2 fruit fly cellular contexts compared by ENCODE assay signal in the genomic region with DNA sequence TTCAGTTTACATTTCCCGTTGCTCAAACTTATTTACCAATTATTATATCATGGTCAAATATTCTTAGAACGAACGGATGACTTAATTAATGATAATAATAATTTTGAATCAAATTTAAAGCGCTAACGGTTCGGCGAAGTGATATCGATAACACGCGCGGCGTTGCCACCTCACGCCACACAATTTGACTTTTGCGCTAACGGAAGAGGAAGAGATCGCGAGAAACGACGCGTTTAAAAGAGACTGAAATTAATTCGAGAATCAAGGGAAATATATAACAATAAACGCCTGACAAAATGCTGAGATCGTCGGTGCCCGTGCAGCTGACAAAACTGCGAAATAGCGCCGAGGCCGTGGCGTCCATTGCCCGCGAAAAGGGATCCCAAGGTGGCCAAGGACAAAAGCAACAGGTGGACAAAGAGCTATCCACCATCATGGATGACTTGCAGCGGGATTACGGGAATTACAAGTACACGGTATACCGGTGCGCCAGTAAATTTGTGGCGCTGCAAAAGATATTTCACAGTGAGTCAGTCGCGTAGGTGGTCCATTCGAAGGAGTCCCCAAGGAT.
TF ChIP-seq lines count a peak whose summit lies in the region.

A gene (plus strand): TSS at position 195 of the 571 bp plus-strand sequence.

- no peak for TF ChIP-seq CTCF in whole organism, embryonic (GFP tag; optimal IDR thresholded peaks at IDR 0.05; lab: Kevin White, UChicago)

TF ChIP-seq in whole organism, embryonic, 481 proteins besides CTCF, POLR2A, EP300 and RAD21 (continues in another document):
- TF ChIP-seq CG3281 (GFP tag; optimal IDR thresholded peaks at IDR 0.05; lab: Kevin White, UChicago) (no peak), jing (GFP tag; optimal IDR thresholded peaks at IDR 0.05; lab: Kevin White, UChicago) (no peak), CG11560 (tag; IDR thresholded peaks at IDR 0.05; lab: Robert Waterston, UW) (no peak), mld (GFP tag; IDR thresholded peaks at IDR 0.05; lab: Robert Waterston, UW; ENCODE audit: partially characterized antibody) (no peak), E2f2 (GFP tag; IDR thresholded peaks at IDR 0.05; lab: Robert Waterston, UW) (peak; percentile 89), CG14710 (tag; optimal IDR thresholded peaks at IDR 0.05; lab: Kevin White, UChicago) (peak; percentile 20), Aef1 (GFP tag; IDR thresholded peaks at IDR 0.05; lab: Robert Waterston, UW) (no peak), kah (GFP tag; optimal IDR thresholded peaks at IDR 0.05; lab: Kevin White, UChicago) (peak; percentile 82), CG4424 (GFP tag; optimal IDR thresholded peaks at IDR 0.05; lab: Kevin White, UChicago) (no peak), CG34376 (GFP tag; optimal IDR thresholded peaks at IDR 0.05; lab: Kevin White, UChicago) (no peak), Ada2b (GFP tag; IDR thresholded peaks at IDR 0.05; lab: Robert Waterston, UW) (no peak), Meics (GFP tag; optimal IDR thresholded peaks at IDR 0.05; lab: Kevin White, UChicago) (no peak), CHES-1-like (GFP tag; optimal IDR thresholded peaks at IDR 0.05; lab: Kevin White, UChicago) (no peak), gem (tag; optimal IDR thresholded peaks at IDR 0.05; lab: Kevin White, UChicago) (no peak), slp2 (GFP tag; optimal IDR thresholded peaks at IDR 0.05; lab: Kevin White, UChicago) (no peak), Asciz (GFP tag; optimal IDR thresholded peaks at IDR 0.05; lab: Kevin White, UChicago) (no peak), br (optimal IDR thresholded peaks at IDR 0.05; lab: Kevin White, UChicago) (no peak), Trl (optimal IDR thresholded peaks at IDR 0.05; lab: Kevin White, UChicago) (no peak), Trl (GFP tag; optimal IDR thresholded peaks at IDR 0.05; lab: Kevin White, UChicago) (no peak), YL-1 (GFP tag; optimal IDR thresholded peaks at IDR 0.05; lab: Kevin White, UChicago) (peak; percentile 30), yki (optimal IDR thresholded peaks at IDR 0.05; lab: Kevin White, UChicago) (no peak), CG1792 (GFP tag; optimal IDR thresholded peaks at IDR 0.05; lab: Kevin White, UChicago) (no peak), CG5180 (GFP tag; optimal IDR thresholded peaks at IDR 0.05; lab: Kevin White, UChicago) (no peak), CG15514 (GFP tag; optimal IDR thresholded peaks at IDR 0.05; lab: Kevin White, UChicago) (peak; percentile 49), phol (tag; optimal IDR thresholded peaks at IDR 0.05; lab: Kevin White, UChicago) (peak; percentile 30), Scr (GFP tag; IDR thresholded peaks at IDR 0.05; lab: Robert Waterston, UW; ENCODE audit: partially characterized antibody) (0 out of 2 replicates have a peak, but pooled peaks have one; percentile 18), chif (GFP tag; optimal IDR thresholded peaks at IDR 0.05; lab: Kevin White, UChicago) (no peak), CG18262 (tag; optimal IDR thresholded peaks at IDR 0.05; lab: Kevin White, UChicago) (no peak), CG3407 (GFP tag; optimal IDR thresholded peaks at IDR 0.05; lab: Kevin White, UChicago) (no peak), stwl (tag; optimal IDR thresholded peaks at IDR 0.05; lab: Kevin White, UChicago) (peak; percentile 39), Dref (GFP tag; IDR thresholded peaks at IDR 0.05; lab: Robert Waterston, UW) (peak; percentile 79), CG42726 (GFP tag; IDR thresholded peaks at IDR 0.05; lab: Robert Waterston, UW; ENCODE audit: partially characterized antibody) (no peak), CG15011 (GFP tag; optimal IDR thresholded peaks at IDR 0.05; lab: Kevin White, UChicago) (no peak), CG11247 (GFP tag; IDR thresholded peaks at IDR 0.05; lab: Robert Waterston, UW) (no peak), CG9797 (GFP tag; optimal IDR thresholded peaks at IDR 0.05; lab: Kevin White, UChicago) (peak; percentile 23), CG16815 (GFP tag; optimal IDR thresholded peaks at IDR 0.05; lab: Kevin White, UChicago) (no peak), Bgb (GFP tag; IDR thresholded peaks at IDR 0.05; lab: Robert Waterston, UW; ENCODE audit: partially characterized antibody) (no peak; the same call in 1 of the 2 replicates), ato (GFP tag; IDR thresholded peaks at IDR 0.05; lab: Robert Waterston, UW; ENCODE audit: partially characterized antibody) (no peak), CG17912 (GFP tag; optimal IDR thresholded peaks at IDR 0.05; lab: Kevin White, UChicago) (no peak), ERR (GFP tag; optimal IDR thresholded peaks at IDR 0.05; lab: Kevin White, UChicago) (no peak), CG17385 (GFP tag; optimal IDR thresholded peaks at IDR 0.05; lab: Kevin White, UChicago) (peak; percentile 95), CG11456 (GFP tag; IDR thresholded peaks at IDR 0.05; lab: Robert Waterston, UW) (no peak)

TF ChIP-seq in whole organism, prepupa, 60 proteins besides CTCF, POLR2A, EP300 and RAD21:
- peak; percentile 29 for TF ChIP-seq Eip78C (GFP tag; lab: Kevin White, UChicago)
- TF ChIP-seq Ets21C (GFP tag; optimal IDR thresholded peaks at IDR 0.05; lab: Kevin White, UChicago): no peak
- no peak for TF ChIP-seq dac (GFP tag; optimal IDR thresholded peaks at IDR 0.05; lab: Kevin White, UChicago)
